Worm (Caenorhabditis elegans) whole organism, L4 larva: ENCODE data around the gene F36H1.12.

ENCODE experiments used
- dpl-1 ChIP-seq: fragments of 150-350 bp; optimal IDR thresholded peaks from 2 replicates; lab custom pipeline; 2014; ENCODE audit warnings: missing biosample characterization, missing genetic modification reagents, missing genetic modification characterization
- duxl-1 ChIP-seq: sonication (generic microtip); optimal IDR thresholded peaks from 2 replicates; lab custom pipeline; 2016; ENCODE audit warnings: mild to moderate bottlenecking, missing genetic modification characterization, moderate library complexity, missing compliant biosample characterization; ENCODE audit not compliant: poor library complexity
- egl-27 ChIP-seq: sonication (generic microtip); optimal IDR thresholded peaks from 3 replicates; lab custom pipeline; 2017; ENCODE audit warnings: missing biosample characterization, missing genetic modification reagents, missing genetic modification characterization
- egl-43 ChIP-seq: fragments of 200-800 bp; sonication (Bioruptor generic); IDR thresholded peaks from 2 replicates; pipeline ENCODE4 v1.3.6; 2022; ENCODE audit warnings: missing genetic modification reagents, missing genetic modification characterization, missing compliant biosample characterization
- fkh-10 ChIP-seq: fragments of 150-350 bp; optimal IDR thresholded peaks from 2 replicates; lab custom pipeline; 2014; ENCODE audit warnings: missing biosample characterization, missing genetic modification reagents, missing genetic modification characterization
- hlh-11 ChIP-seq: fragments of 200-800 bp; sonication (Bioruptor generic); optimal IDR thresholded peaks from 2 replicates; lab custom pipeline; 2018; ENCODE audit warnings: mild to moderate bottlenecking, missing genetic modification characterization, missing compliant biosample characterization
- jun-1 ChIP-seq: fragments of 150-350 bp; optimal IDR thresholded peaks from 2 replicates; lab custom pipeline; 2014; ENCODE audit warnings: missing biosample characterization, missing genetic modification reagents, missing genetic modification characterization
- nhr-237 ChIP-seq: sonication (generic microtip); optimal IDR thresholded peaks from 2 replicates; lab custom pipeline; 2017; ENCODE audit warnings: missing biosample characterization, missing genetic modification characterization
- nhr-28 ChIP-seq: fragments of 150-350 bp; optimal IDR thresholded peaks from 2 replicates; lab custom pipeline; 2014; ENCODE audit warnings: missing biosample characterization, missing genetic modification characterization
- nhr-48 ChIP-seq: sonication (generic microtip); optimal IDR thresholded peaks from 2 replicates; lab custom pipeline; 2016; ENCODE audit warnings: mild to moderate bottlenecking, missing genetic modification characterization, missing compliant biosample characterization
- nhr-77 ChIP-seq: fragments of 150-350 bp; optimal IDR thresholded peaks from 2 replicates; lab custom pipeline; 2014; ENCODE audit warnings: missing biosample characterization, missing genetic modification characterization
- pqm-1 ChIP-seq: sonication (generic microtip); optimal IDR thresholded peaks from 2 replicates; lab custom pipeline; 2017; ENCODE audit warnings: missing biosample characterization, missing genetic modification characterization
- tra-1 ChIP-seq: fragments of 200-800 bp; sonication (Bioruptor generic); IDR thresholded peaks from 2 replicates; pipeline ENCODE4 v1.3.6; 2022; ENCODE audit warnings: missing genetic modification reagents, missing genetic modification characterization, missing compliant biosample characterization
- zag-1 ChIP-seq: fragments of 150-350 bp; optimal IDR thresholded peaks from 2 replicates; lab custom pipeline; 2014; ENCODE audit warnings: missing biosample characterization, missing genetic modification characterization

- TF ChIP-seq dpl-1 (GFP tag; lab: Kevin White, UChicago) (no peak), fkh-10 (GFP tag; lab: Kevin White, UChicago) (no peak), pqm-1 (peak; percentile 58), zag-1 (tag; lab: Kevin White, UChicago) (no peak), jun-1 (no peak), egl-43 (no peak), egl-27 (no peak), nhr-237 (tag; lab: Kevin White, UChicago) (no peak), duxl-1 (tag; lab: Kevin White, UChicago) (no peak), nhr-77 (tag; lab: Kevin White, UChicago) (peak; percentile 3), hlh-11 (tag; lab: Kevin White, UChicago) (peak; percentile 69), nhr-28 (peak; percentile 69), nhr-48 (tag; lab: Kevin White, UChicago) (no peak), tra-1 (GFP tag; lab: Robert Waterston, UW) (no peak)
These were observed 33.4 kb downstream of the F36H1.12 start, which contains the start of gene F13H10.8 for ce11 chrIV:11019962-11020550.
